Fruit fly (Drosophila melanogaster) whole organism, embryonic: ENCODE data around the gene betaTub65B.

Source experiments
- Blimp-1 ChIP-seq: fragments of 200-800 bp; sonication (Bioruptor generic); optimal IDR thresholded peaks from 3 replicates; lab custom pipeline; 2018; ENCODE audit warnings: missing biosample characterization, missing genetic modification characterization, mild to moderate bottlenecking, moderate library complexity, missing genetic modification reagents
- CG10267 ChIP-seq: fragments of 200-800 bp; sonication (Bioruptor generic); optimal IDR thresholded peaks from 2 replicates; lab custom pipeline; 2018; ENCODE audit warnings: missing biosample characterization, mild to moderate bottlenecking, missing genetic modification characterization, moderate library complexity
- CG14050 ChIP-seq: fragments of 200-800 bp; sonication (Bioruptor generic); IDR thresholded peaks from 3 replicates; pipeline ENCODE4 v1.3.6; 2022; ENCODE audit warnings: missing biosample characterization, missing genetic modification characterization
- CG14441 ChIP-seq: fragments of 200-800 bp; sonication (Bioruptor generic); IDR thresholded peaks from 2 replicates; pipeline ENCODE4 v1.3.6; 2022; ENCODE audit warnings: missing biosample characterization, missing genetic modification characterization
- CG15269 ChIP-seq: fragments of 200-800 bp; sonication (Bioruptor generic); optimal IDR thresholded peaks from 2 replicates; lab custom pipeline; 2018; ENCODE audit warnings: missing biosample characterization, mild to moderate bottlenecking, missing genetic modification characterization, moderate library complexity
- CG15601 ChIP-seq: fragments of 200-800 bp; sonication (Bioruptor generic); optimal IDR thresholded peaks from 3 replicates; lab custom pipeline; 2019; ENCODE audit warnings: missing biosample characterization, mild to moderate bottlenecking, missing genetic modification characterization, moderate library complexity
- CG1603 ChIP-seq: fragments of 200-800 bp; sonication (Bioruptor generic); optimal IDR thresholded peaks from 2 replicates; lab custom pipeline; 2019; ENCODE audit warnings: missing biosample characterization, mild to moderate bottlenecking, missing genetic modification characterization, moderate library complexity
- CG17328 ChIP-seq: fragments of 200-800 bp; sonication (Bioruptor generic); IDR thresholded peaks from 2 replicates; pipeline ENCODE4 v1.3.6; 2022; ENCODE audit warnings: missing biosample characterization, missing genetic modification characterization
- CG17829 ChIP-seq: fragments of 200-800 bp; optimal IDR thresholded peaks from 2 replicates; lab custom pipeline; 2019; ENCODE audit warnings: missing biosample characterization, mild to moderate bottlenecking, missing genetic modification characterization, moderate library complexity
- CG2202 ChIP-seq: fragments of 200-800 bp; sonication (Bioruptor generic); optimal IDR thresholded peaks from 2 replicates; lab custom pipeline; 2018; ENCODE audit warnings: missing biosample characterization, mild to moderate bottlenecking, missing genetic modification characterization
- CG30403 ChIP-seq: fragments of 200-800 bp; sonication (Bioruptor generic); optimal IDR thresholded peaks from 3 replicates; lab custom pipeline; 2016; ENCODE audit warnings: missing biosample characterization, missing genetic modification characterization
- CG32772 ChIP-seq: fragments of 200-800 bp; sonication (Bioruptor generic); IDR thresholded peaks from 2 replicates; pipeline ENCODE4 v1.3.6; 2022; ENCODE audit warnings: missing biosample characterization, missing genetic modification characterization
- CG4424 ChIP-seq: fragments of 200-800 bp; sonication (Bioruptor generic); optimal IDR thresholded peaks from 3 replicates; lab custom pipeline; 2016; ENCODE audit warnings: missing biosample characterization, missing genetic modification characterization
- CG7745 ChIP-seq: fragments of 200-800 bp; sonication (Bioruptor generic); optimal IDR thresholded peaks from 2 replicates; lab custom pipeline; 2018; ENCODE audit warnings: missing biosample characterization, mild to moderate bottlenecking, missing genetic modification characterization, moderate library complexity
- CG7839 ChIP-seq: fragments of 200-800 bp; sonication (Bioruptor generic); optimal IDR thresholded peaks from 3 replicates; lab custom pipeline; 2018; ENCODE audit warnings: missing biosample characterization, mild to moderate bottlenecking, missing genetic modification characterization, moderate library complexity
- CG8388 ChIP-seq: fragments of 200-800 bp; sonication (Bioruptor generic); optimal IDR thresholded peaks from 2 replicates; lab custom pipeline; 2019; ENCODE audit warnings: missing biosample characterization, mild to moderate bottlenecking, missing genetic modification characterization, moderate library complexity
- CG9437 ChIP-seq: fragments of 200-800 bp; sonication (Bioruptor generic); optimal IDR thresholded peaks from 2 replicates; lab custom pipeline; 2018; ENCODE audit warnings: missing biosample characterization, mild to moderate bottlenecking, missing genetic modification characterization
- Dad ChIP-seq: fragments of 200-800 bp; sonication (Bioruptor generic); optimal IDR thresholded peaks from 3 replicates; lab custom pipeline; 2016; ENCODE audit warnings: missing biosample characterization, missing genetic modification characterization
- Drgx ChIP-seq: fragments of 200-800 bp; sonication (Bioruptor generic); IDR thresholded peaks from 2 replicates; pipeline ENCODE4 v1.3.6; 2022; ENCODE audit warnings: missing biosample characterization, missing genetic modification characterization
- E2f1 ChIP-seq: fragments of 200-800 bp; sonication (Bioruptor generic); IDR thresholded peaks from 2 replicates; pipeline ENCODE4 v1.3.6; 2022; ENCODE audit warnings: missing biosample characterization, missing genetic modification characterization
- HLH3B ChIP-seq: fragments of 200-800 bp; sonication (Bioruptor generic); IDR thresholded peaks from 2 replicates; pipeline ENCODE4 v1.3.6; 2022; ENCODE audit warnings: missing biosample characterization, missing genetic modification characterization
- Hmr ChIP-seq: fragments of 200-800 bp; sonication (Bioruptor generic); optimal IDR thresholded peaks from 3 replicates; lab custom pipeline; 2017; ENCODE audit warnings: mild to moderate bottlenecking, missing biosample characterization, missing genetic modification reagents, missing genetic modification characterization
- Hr51 ChIP-seq, 2 experiments: fragments of 200-800 bp; sonication (Bioruptor generic); optimal IDR thresholded peaks; 2 replicates in 1 of 2; 3 replicates in 1 of 2; lab custom pipeline; 2016 to 2018; ENCODE audit warnings: missing biosample characterization in 2 of 2, missing genetic modification characterization in 2 of 2, mild to moderate bottlenecking in 1 of 2, moderate library complexity in 1 of 2
- Oaz ChIP-seq: fragments of 200-800 bp; sonication (Bioruptor generic); IDR thresholded peaks from 2 replicates; pipeline ENCODE4 v1.3.6; 2022; ENCODE audit warnings: missing biosample characterization, missing genetic modification characterization
- Oli ChIP-seq: fragments of 200-800 bp; sonication (Bioruptor generic); optimal IDR thresholded peaks from 2 replicates; lab custom pipeline; 2018; ENCODE audit warnings: missing biosample characterization, mild to moderate bottlenecking, missing genetic modification characterization, moderate library complexity
- Ptx1 ChIP-seq: fragments of 200-800 bp; sonication (Bioruptor generic); IDR thresholded peaks from 2 replicates; pipeline ENCODE4 v1.3.6; 2022; ENCODE audit warnings: missing biosample characterization, missing genetic modification characterization
- bsh ChIP-seq, 2 experiments: fragments of 200-800 bp; sonication (Bioruptor generic); optimal IDR thresholded peaks; 2 replicates each; lab custom pipeline; 2017 to 2018; ENCODE audit warnings: mild to moderate bottlenecking in 2 of 2, missing biosample characterization in 2 of 2, missing genetic modification characterization in 2 of 2, moderate library complexity in 1 of 2
- ci ChIP-seq: fragments of 200-800 bp; sonication (Bioruptor generic); IDR thresholded peaks from 3 replicates; pipeline ENCODE4 v1.3.6; 2022; ENCODE audit warnings: missing biosample characterization, missing genetic modification characterization
- dmrt99B ChIP-seq: fragments of 200-800 bp; sonication (Bioruptor generic); optimal IDR thresholded peaks from 2 replicates; lab custom pipeline; 2018; ENCODE audit warnings: missing biosample characterization, mild to moderate bottlenecking, missing genetic modification characterization, moderate library complexity
- dpn ChIP-seq, 2 experiments: fragments of 200-800 bp; sonication (Bioruptor generic); optimal IDR thresholded peaks; 3 replicates each; lab custom pipeline; 2016; ENCODE audit warnings: missing biosample characterization in 2 of 2, missing genetic modification characterization in 2 of 2
- dysf ChIP-seq: fragments of 200-800 bp; sonication (Bioruptor generic); IDR thresholded peaks from 3 replicates; pipeline ENCODE4 v1.3.6; 2022; ENCODE audit warnings: missing biosample characterization, missing genetic modification characterization
- fd96Cb ChIP-seq: fragments of 200-800 bp; sonication (Bioruptor generic); optimal IDR thresholded peaks from 2 replicates; lab custom pipeline; 2018; ENCODE audit warnings: missing biosample characterization, mild to moderate bottlenecking, missing genetic modification characterization, moderate library complexity
- grau ChIP-seq: fragments of 200-800 bp; optimal IDR thresholded peaks from 3 replicates; lab custom pipeline; 2019; ENCODE audit warnings: missing biosample characterization, mild to moderate bottlenecking, missing genetic modification characterization, moderate library complexity
- lmd ChIP-seq: fragments of 200-800 bp; sonication (Bioruptor generic); IDR thresholded peaks from 2 replicates; pipeline ENCODE4 v1.3.6; 2022; ENCODE audit warnings: missing biosample characterization, missing genetic modification characterization
- lov ChIP-seq, 2 experiments: fragments of 200-800 bp in 1 of 2; fragments of >200 bp in 1 of 2; sonication (Bioruptor generic) in 1 of 2; IDR thresholded peaks in 1 of 2; optimal IDR thresholded peaks in 1 of 2; 2 replicates in 1 of 2; 3 replicates in 1 of 2; pipeline versions ENCODE4 v1.3.6 to Lab custom; 2017 to 2022; ENCODE audit warnings: missing biosample characterization in 1 of 2, missing genetic modification characterization in 1 of 2
- maf-S ChIP-seq: fragments of 200-800 bp; sonication (Bioruptor generic); optimal IDR thresholded peaks from 2 replicates; lab custom pipeline; 2016; ENCODE audit warnings: missing biosample characterization, missing genetic modification characterization
- nom ChIP-seq: fragments of 200-800 bp; sonication (Bioruptor generic); optimal IDR thresholded peaks from 2 replicates; lab custom pipeline; 2017; ENCODE audit warnings: missing biosample characterization, missing genetic modification characterization, mild to moderate bottlenecking, moderate library complexity, missing genetic modification reagents
- oc ChIP-seq: fragments of 200-800 bp; sonication (Bioruptor generic); optimal IDR thresholded peaks from 2 replicates; lab custom pipeline; 2018; ENCODE audit warnings: missing biosample characterization, mild to moderate bottlenecking, missing genetic modification characterization, moderate library complexity
- odd ChIP-seq: fragments of 200-800 bp; sonication (Bioruptor generic); optimal IDR thresholded peaks from 2 replicates; lab custom pipeline; 2017; ENCODE audit warnings: missing biosample characterization, mild to moderate bottlenecking, missing genetic modification characterization
- otp ChIP-seq: fragments of 200-800 bp; sonication (Bioruptor generic); IDR thresholded peaks from 3 replicates; pipeline ENCODE4, ENCODE4 v1.3.6; 2022; ENCODE audit warnings: missing biosample characterization, missing genetic modification characterization
- row ChIP-seq: fragments of 200-800 bp; sonication (Bioruptor generic); IDR thresholded peaks from 3 replicates; pipeline ENCODE4 v1.3.6; 2022; ENCODE audit warnings: missing biosample characterization, missing genetic modification characterization
- slbo ChIP-seq: fragments of 200-800 bp; sonication (Bioruptor generic); IDR thresholded peaks from 2 replicates; pipeline ENCODE4 v1.3.6; 2022; ENCODE audit warnings: missing biosample characterization, missing genetic modification characterization
- so ChIP-seq: fragments of 200-800 bp; sonication (Bioruptor generic); IDR thresholded peaks from 3 replicates; pipeline ENCODE4 v1.3.6; 2022; ENCODE audit warnings: missing biosample characterization, missing genetic modification characterization
- sob ChIP-seq: fragments of 200-800 bp; sonication (Bioruptor generic); IDR thresholded peaks from 2 replicates; pipeline ENCODE4 v1.3.6; 2022; ENCODE audit warnings: missing biosample characterization, missing genetic modification characterization
- ssp ChIP-seq: fragments of 200-800 bp; sonication (Bioruptor generic); IDR thresholded peaks from 2 replicates; pipeline ENCODE4 v1.3.6; 2022; ENCODE audit warnings: missing biosample characterization, missing genetic modification characterization
- ttk ChIP-seq: fragments of 200-800 bp; sonication (Bioruptor generic); IDR thresholded peaks from 2 replicates; pipeline ENCODE4 v2.1.2; 2022; ENCODE audit warnings: missing biosample characterization, missing genetic modification characterization
- vvl ChIP-seq: fragments of 200-800 bp; sonication (Bioruptor generic); IDR thresholded peaks from 2 replicates; pipeline ENCODE4 v1.3.6; 2022; ENCODE audit warnings: missing biosample characterization, missing genetic modification characterization

betaTub65B gene

DNA sequence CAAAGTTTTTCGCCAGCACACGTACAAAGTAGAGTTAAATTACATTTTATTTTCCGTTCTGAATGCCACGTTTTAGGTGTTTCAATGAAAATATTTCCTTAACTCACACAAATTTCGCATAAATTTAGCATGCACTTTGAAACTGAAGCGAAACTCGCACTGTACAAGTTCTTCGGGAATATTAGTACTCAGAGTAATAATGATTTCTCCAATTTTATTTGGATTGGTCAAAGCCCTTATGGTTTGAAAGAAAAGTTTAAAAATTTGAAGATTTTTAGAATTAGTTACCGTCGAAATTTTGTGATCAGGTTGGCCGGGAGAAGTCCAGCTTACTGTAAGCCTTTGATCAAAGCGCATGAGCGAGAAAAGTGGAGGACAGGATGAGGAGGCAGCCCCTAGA, at the start of gene betaTub65B:
TSS of gene betaTub65B (plus strand) at position 301 of the 400 bp plus-strand sequence.
- TF ChIP-seq dysf (GFP tag; lab: Robert Waterston, UW), result no peak

DNA sequence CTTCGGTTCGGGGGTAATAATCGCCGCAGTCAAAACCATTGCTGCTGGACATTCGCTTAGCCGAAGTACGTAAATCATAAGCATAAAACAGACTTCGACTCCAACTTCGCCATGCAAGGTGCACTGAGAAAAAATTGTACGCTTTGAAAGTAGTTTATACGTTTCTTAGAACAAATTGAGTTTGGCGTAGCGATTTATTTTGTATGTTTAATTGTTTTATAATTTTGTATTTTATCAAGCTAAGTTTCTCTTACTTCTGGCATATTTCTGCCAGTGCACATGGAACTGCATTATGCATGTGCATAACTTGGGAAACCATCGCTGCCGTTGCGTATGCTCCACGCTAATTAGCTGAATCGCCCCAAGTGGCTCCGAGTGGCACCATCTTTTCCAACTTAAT, 47.7 kb upstream of the betaTub65B start:
- TF ChIP-seq so (GFP tag; lab: Robert Waterston, UW), result no peak
- TF ChIP-seq CG7745 (tag; lab: Kevin White, UChicago), result no peak
- TF ChIP-seq dysf (GFP tag; lab: Robert Waterston, UW), result peak; percentile 26; the same call in 1 of the 3 replicates
- TF ChIP-seq nom (GFP tag; lab: Kevin White, UChicago), result peak; percentile 7
- TF ChIP-seq Blimp-1, result peak; percentile 49
- peak; percentile 25 for TF ChIP-seq CG1603 (tag; lab: Kevin White, UChicago)
- peak; percentile 35 for TF ChIP-seq CG17829 (tag; lab: Kevin White, UChicago)
- TF ChIP-seq CG2202 (tag; lab: Kevin White, UChicago), result no peak
- peak in 1 of 2 experiments; percentile 60 for TF ChIP-seq Hr51 (GFP tag; optimal IDR thresholded peaks at IDR 0.05; lab: Kevin White, UChicago)
- TF ChIP-seq CG17328 (GFP tag; lab: Robert Waterston, UW), result peak; percentile 60
- 0 out of 3 replicates have a peak, but pooled peaks have one; percentile 26 for TF ChIP-seq CG14050 (GFP tag; lab: Robert Waterston, UW)
- TF ChIP-seq CG15601, result peak; percentile 10
- peak; percentile 34 for TF ChIP-seq CG7839 (tag; lab: Kevin White, UChicago)
- peak; percentile 45; the same call in 1 of the 2 replicates for TF ChIP-seq Ptx1
- TF ChIP-seq row, result peak; percentile 40; the same call in 1 of the 3 replicates
- peak; percentile 64 for TF ChIP-seq ttk (GFP tag; lab: Robert Waterston, UW)
- TF ChIP-seq grau (tag; lab: Kevin White, UChicago), result peak; percentile 23
- TF ChIP-seq Dad, result no peak
- 0 out of 2 replicates have a peak, but pooled peaks have one; percentile 4 for TF ChIP-seq Oaz (GFP tag; lab: Robert Waterston, UW)
- peak; percentile 12; the same call in 1 of the 2 replicates for TF ChIP-seq lmd (GFP tag; lab: Robert Waterston, UW)
- 0 out of 3 replicates have a peak, but pooled peaks have one; percentile 35 for TF ChIP-seq otp (GFP tag; lab: Robert Waterston, UW)
- peak; percentile 26 for TF ChIP-seq fd96Cb (tag; lab: Kevin White, UChicago)
- no peak for TF ChIP-seq CG10267 (tag; lab: Kevin White, UChicago)
- peak; percentile 5 for TF ChIP-seq CG9437 (GFP tag; lab: Kevin White, UChicago)
- TF ChIP-seq Drgx (GFP tag; lab: Robert Waterston, UW), result peak; percentile 93
- TF ChIP-seq dpn (GFP tag; optimal IDR thresholded peaks at IDR 0.05; lab: Kevin White, UChicago), result peak in 1 of 2 experiments; percentile 5
- 0 out of 2 replicates have a peak, but pooled peaks have one; percentile 17 for TF ChIP-seq slbo (GFP tag; lab: Robert Waterston, UW)
- TF ChIP-seq CG32772 (GFP tag; lab: Robert Waterston, UW), result no peak
- peak; percentile 8 for TF ChIP-seq oc (tag; lab: Kevin White, UChicago)
- no peak for TF ChIP-seq sob
- peak; percentile 30 for TF ChIP-seq CG8388
- TF ChIP-seq HLH3B (GFP tag; lab: Robert Waterston, UW), result 0 out of 2 replicates have a peak, but pooled peaks have one; percentile 33
- no peak for TF ChIP-seq odd (GFP tag; lab: Kevin White, UChicago)
- 0 out of 2 replicates have a peak, but pooled peaks have one; percentile 22 for TF ChIP-seq ssp
- peak; percentile 30 for TF ChIP-seq CG30403 (GFP tag; lab: Kevin White, UChicago)
- no peak for TF ChIP-seq maf-S (GFP tag; lab: Kevin White, UChicago)
- TF ChIP-seq bsh (GFP tag; optimal IDR thresholded peaks at IDR 0.05; lab: Kevin White, UChicago), result peak in 1 of 2 experiments; percentile 52
- peak; percentile 15 for TF ChIP-seq Oli (tag; lab: Kevin White, UChicago)
- peak; percentile 75 for TF ChIP-seq dmrt99B (tag; lab: Kevin White, UChicago)
- peak; percentile 90 for TF ChIP-seq ci
- TF ChIP-seq vvl (GFP tag; lab: Robert Waterston, UW), result peak; percentile 92
- no peak for TF ChIP-seq Hmr (GFP tag; lab: Kevin White, UChicago)
- TF ChIP-seq E2f1 (GFP tag; lab: Robert Waterston, UW), result peak; percentile 36; the same call in 1 of the 2 replicates
- no peak for TF ChIP-seq lov (optimal IDR thresholded peaks at IDR 0.05; lab: Kevin White, UChicago)
- TF ChIP-seq lov (GFP tag; IDR thresholded peaks at IDR 0.05; lab: Robert Waterston, UW), result 0 out of 3 replicates have a peak, but pooled peaks have one; percentile 38
- TF ChIP-seq CG4424 (GFP tag; lab: Kevin White, UChicago), result peak; percentile 32
- TF ChIP-seq CG14441 (GFP tag; lab: Robert Waterston, UW), result peak; percentile 30; the same call in 1 of the 2 replicates
- peak; percentile 1 for TF ChIP-seq CG15269 (tag; lab: Kevin White, UChicago)
